Fruit fly (Drosophila melanogaster): ENCODE results near the gene amx.

amx gene

dm6 chrX:9284024-9284738, 37.0 kb upstream of the amx start, which contains the start of gene lz (continued):
- TF ChIP-seq HLHmδ (GFP tag; optimal IDR thresholded peaks at IDR 0.05), result no peak
- TF ChIP-seq CG18619 (GFP tag; optimal IDR thresholded peaks at IDR 0.05), result no peak
- peak; percentile 63 for TF ChIP-seq CG1832 (GFP tag; optimal IDR thresholded peaks at IDR 0.05)
- no peak for TF ChIP-seq crol (GFP tag; IDR thresholded peaks at IDR 0.05)
- no peak for TF ChIP-seq Sox100B (GFP tag; optimal IDR thresholded peaks at IDR 0.05)
- TF ChIP-seq CG8765 (GFP tag; IDR thresholded peaks at IDR 0.05), result no peak
- peak; percentile 30 to 92 for TF ChIP-seq insv (GFP tag; optimal IDR thresholded peaks at IDR 0.05)
- TF ChIP-seq kni (GFP tag; optimal IDR thresholded peaks at IDR 0.05), result no peak
- TF ChIP-seq CG10267 (tag; optimal IDR thresholded peaks at IDR 0.05), result no peak
- no peak for TF ChIP-seq CG8290 (GFP tag; optimal IDR thresholded peaks at IDR 0.05)
- no peak for TF ChIP-seq CG8290 (tag; optimal IDR thresholded peaks at IDR 0.05)
- TF ChIP-seq C15 (GFP tag; IDR thresholded peaks at IDR 0.05), result no peak
- no peak for TF ChIP-seq slp2 (GFP tag; optimal IDR thresholded peaks at IDR 0.05)
- no peak for TF ChIP-seq slbo (GFP tag; IDR thresholded peaks at IDR 0.05)
- 0 out of 2 replicates have a peak, but pooled peaks have one; percentile 8 for TF ChIP-seq CG13287 (GFP tag; IDR thresholded peaks at IDR 0.05; ENCODE audit: partially characterized antibody)
- TF ChIP-seq gsb (GFP tag; IDR thresholded peaks at IDR 0.05), result no peak
- TF ChIP-seq tll (GFP tag; optimal IDR thresholded peaks at IDR 0.05), result peak in 1 of 2 experiments; percentile 52
- peak; percentile 43 for TF ChIP-seq Elba2 (GFP tag; optimal IDR thresholded peaks at IDR 0.05)
- TF ChIP-seq Dad (GFP tag; optimal IDR thresholded peaks at IDR 0.05), result no peak
- no peak for TF ChIP-seq CG10147 (GFP tag; optimal IDR thresholded peaks at IDR 0.05)
- TF ChIP-seq Dll (GFP tag; IDR thresholded peaks at IDR 0.05; ENCODE audit: partially characterized antibody), result peak; percentile 56; the same call in 1 of the 4 replicates
- TF ChIP-seq CG17612 (GFP tag; IDR thresholded peaks at IDR 0.05), result no peak
- TF ChIP-seq ATbp (GFP tag; optimal IDR thresholded peaks at IDR 0.05), result no peak
- no peak for TF ChIP-seq CG17829 (tag; optimal IDR thresholded peaks at IDR 0.05)
- no peak for TF ChIP-seq Doc3 (GFP tag; IDR thresholded peaks at IDR 0.05; ENCODE audit: partially characterized antibody)
- TF ChIP-seq CG30431 (GFP tag; optimal IDR thresholded peaks at IDR 0.05), result no peak
- no peak for TF ChIP-seq Aef1 (GFP tag; IDR thresholded peaks at IDR 0.05)
- TF ChIP-seq klu (GFP tag; IDR thresholded peaks at IDR 0.05), result no peak
- TF ChIP-seq PHDP (tag; optimal IDR thresholded peaks at IDR 0.05), result no peak
- TF ChIP-seq CG11456 (GFP tag; IDR thresholded peaks at IDR 0.05), result no peak
- TF ChIP-seq CG32532 (GFP tag; IDR thresholded peaks at IDR 0.05), result no peak
- no peak for TF ChIP-seq B-H1 (GFP tag; IDR thresholded peaks at IDR 0.05)
- no peak for TF ChIP-seq CG7987 (GFP tag; optimal IDR thresholded peaks at IDR 0.05)
- TF ChIP-seq CG18599 (GFP tag; optimal IDR thresholded peaks at IDR 0.05), result no peak
- no peak for TF ChIP-seq CG2129 (GFP tag; IDR thresholded peaks at IDR 0.05; ENCODE audit: partially characterized antibody)
- no peak for TF ChIP-seq Stat92E (GFP tag; optimal IDR thresholded peaks at IDR 0.05)
- no peak for TF ChIP-seq cwo (GFP tag; optimal IDR thresholded peaks at IDR 0.05)
- TF ChIP-seq en (GFP tag; optimal IDR thresholded peaks at IDR 0.05), result no peak
- TF ChIP-seq Usf (GFP tag; optimal IDR thresholded peaks at IDR 0.05), result no peak
- TF ChIP-seq CG12299 (tag; optimal IDR thresholded peaks at IDR 0.05), result no peak
- TF ChIP-seq dan (GFP tag; IDR thresholded peaks at IDR 0.05), result no peak
- TF ChIP-seq CG7556 (GFP tag; optimal IDR thresholded peaks at IDR 0.05), result no peak
- no peak for TF ChIP-seq Drgx (GFP tag; IDR thresholded peaks at IDR 0.05)
- no peak for TF ChIP-seq CG12744 (GFP tag; optimal IDR thresholded peaks at IDR 0.05)

Data from whole organism, embryonic.